Worm (Caenorhabditis elegans): ENCODE measurements around the gene B0035.3.
A peak's percentile ranks its signal among the peaks of the same experiment; 100 is the strongest.

Gene B0035.3

ce11 chrIV:11314885-11315284 is at the start of gene B0035.3, which contains the start of the genes B0035.22 and pfd-4:
Gene B0035.3 (minus strand): TSS chrIV:11314998.
Gene B0035.22 (plus strand): TSS chrIV:11315153.
Gene pfd-4 (plus strand): TSS chrIV:11315207.
- TF ChIP-seq W03F9.2 (tag; optimal IDR thresholded peaks at IDR 0.05) (peak; percentile 81), him-1 (tag; optimal IDR thresholded peaks at IDR 0.05) (no peak), dao-5 (tag; optimal IDR thresholded peaks at IDR 0.05) (no peak)

- TF ChIP-seq him-1 (tag; optimal IDR thresholded peaks at IDR 0.05) (no peak), W03F9.2 (tag; optimal IDR thresholded peaks at IDR 0.05) (no peak), dao-5 (tag; optimal IDR thresholded peaks at IDR 0.05) (no peak)
These were observed 49.2 kb upstream of the B0035.3 start for ce11 chrIV:11363806-11364562.

ce11 chrIV:11361409-11361808 is 46.6 kb upstream of the B0035.3 start, which contains the start of gene T01G1.4:
Gene T01G1.4 (minus strand): TSS chrIV:11361509.
- TF ChIP-seq him-1 (tag; optimal IDR thresholded peaks at IDR 0.05) = no peak
- no peak for TF ChIP-seq W03F9.2 (tag; optimal IDR thresholded peaks at IDR 0.05)
- TF ChIP-seq dao-5 (tag; optimal IDR thresholded peaks at IDR 0.05) = no peak

- TF ChIP-seq him-1 (tag; optimal IDR thresholded peaks at IDR 0.05) (no peak), dao-5 (tag; optimal IDR thresholded peaks at IDR 0.05) (no peak)
These were observed 45.0 kb upstream of the B0035.3 start, which contains the start of gene klp-12 for ce11 chrIV:11359769-11360168. Gene klp-12 (minus strand): TSS chrIV:11359869.

- TF ChIP-seq him-1 (tag; optimal IDR thresholded peaks at IDR 0.05) (no peak), dao-5 (tag; optimal IDR thresholded peaks at IDR 0.05) (no peak), W03F9.2 (tag; optimal IDR thresholded peaks at IDR 0.05) (no peak)
These were observed 39.2 kb upstream of the B0035.3 start, which contains the start of gene T01G1.2 for ce11 chrIV:11353946-11354458. Gene T01G1.2 (plus strand): TSS chrIV:11354408.

- TF ChIP-seq him-1 (tag; optimal IDR thresholded peaks at IDR 0.05) = no peak
- no peak for TF ChIP-seq dao-5 (tag; optimal IDR thresholded peaks at IDR 0.05)
These were observed 38.0 kb upstream of the B0035.3 start for ce11 chrIV:11352768-11353167.

- no peak for TF ChIP-seq W03F9.2 (tag; optimal IDR thresholded peaks at IDR 0.05)
- TF ChIP-seq dao-5 (tag; optimal IDR thresholded peaks at IDR 0.05) = no peak
- no peak for TF ChIP-seq him-1 (tag; optimal IDR thresholded peaks at IDR 0.05)
These were observed 36.8 kb upstream of the B0035.3 start for ce11 chrIV:11351563-11351962.

ce11 chrIV:11350809-11351208 is 36.0 kb upstream of the B0035.3 start:
- no peak for TF ChIP-seq W03F9.2 (tag; optimal IDR thresholded peaks at IDR 0.05)
- TF ChIP-seq dao-5 (tag; optimal IDR thresholded peaks at IDR 0.05) = no peak
- TF ChIP-seq him-1 (tag; optimal IDR thresholded peaks at IDR 0.05) = no peak

- TF ChIP-seq W03F9.2 (tag; optimal IDR thresholded peaks at IDR 0.05) (no peak), him-1 (tag; optimal IDR thresholded peaks at IDR 0.05) (peak; percentile 46)
These were observed 34.9 kb upstream of the B0035.3 start for ce11 chrIV:11349747-11350146.

- TF ChIP-seq dao-5 (tag; optimal IDR thresholded peaks at IDR 0.05) (no peak), W03F9.2 (tag; optimal IDR thresholded peaks at IDR 0.05) (no peak), him-1 (tag; optimal IDR thresholded peaks at IDR 0.05) (no peak)
These were observed 34.0 kb upstream of the B0035.3 start for ce11 chrIV:11348822-11349221.

- TF ChIP-seq him-1 (tag; optimal IDR thresholded peaks at IDR 0.05) (no peak), dao-5 (tag; optimal IDR thresholded peaks at IDR 0.05) (no peak), W03F9.2 (tag; optimal IDR thresholded peaks at IDR 0.05) (no peak)
These were observed 32.5 kb upstream of the B0035.3 start for ce11 chrIV:11347275-11347674.

- TF ChIP-seq dao-5 (tag; optimal IDR thresholded peaks at IDR 0.05) = no peak
- TF ChIP-seq him-1 (tag; optimal IDR thresholded peaks at IDR 0.05) = no peak
- TF ChIP-seq W03F9.2 (tag; optimal IDR thresholded peaks at IDR 0.05) = no peak
These were observed 29.5 kb upstream of the B0035.3 start for ce11 chrIV:11344288-11344687.

ce11 chrIV:11340735-11341443 is 26.1 kb upstream of the B0035.3 start:
- TF ChIP-seq W03F9.2 (tag; optimal IDR thresholded peaks at IDR 0.05) (no peak), dao-5 (tag; optimal IDR thresholded peaks at IDR 0.05) (no peak), him-1 (tag; optimal IDR thresholded peaks at IDR 0.05) (no peak)

ce11 chrIV:11337021-11337420 is 22.2 kb upstream of the B0035.3 start, which contains the start of gene F54E12.2:
Gene F54E12.2 (minus strand): TSS chrIV:11337184.
- no peak for TF ChIP-seq dao-5 (tag; optimal IDR thresholded peaks at IDR 0.05)
- TF ChIP-seq W03F9.2 (tag; optimal IDR thresholded peaks at IDR 0.05) = peak; percentile 51
- TF ChIP-seq him-1 (tag; optimal IDR thresholded peaks at IDR 0.05) = no peak
